Worm (Caenorhabditis elegans) whole organism, L1 larva: ENCODE data around the gene R13A1.3.

Experiments
- Y116A8C.19 ChIP-seq: sonication (generic microtip); optimal IDR thresholded peaks from 2 replicates; lab custom pipeline; 2016; ENCODE audit warnings: missing compliant biosample characterization, missing genetic modification characterization, borderline replicate concordance
- ama-1 ChIP-seq: fragments of 150-350 bp; optimal IDR thresholded peaks from 2 replicates; lab custom pipeline; 2014
- blmp-1 ChIP-seq: fragments of 150-350 bp; optimal IDR thresholded peaks from 2 replicates; lab custom pipeline; 2014; ENCODE audit warnings: missing biosample characterization, missing genetic modification characterization
- ces-1 ChIP-seq: fragments of 150-350 bp; optimal IDR thresholded peaks from 2 replicates; lab custom pipeline; 2014; ENCODE audit warnings: missing biosample characterization, missing genetic modification reagents, missing genetic modification characterization
- dsc-1 ChIP-seq: sonication (generic microtip); optimal IDR thresholded peaks from 2 replicates; lab custom pipeline; 2016; ENCODE audit warnings: mild to moderate bottlenecking, missing genetic modification characterization, missing compliant biosample characterization
- egl-27 ChIP-seq, 2 experiments: fragments of 150-350 bp in 1 of 2; sonication (generic microtip); optimal IDR thresholded peaks; 3 replicates each; lab custom pipeline; 2017 to 2018; ENCODE audit warnings: missing biosample characterization in 2 of 2, missing genetic modification characterization in 2 of 2, missing genetic modification reagents in 2 of 2
- elt-3 ChIP-seq, 6 experiments: fragments of 150-350 bp in 1 of 6; sonication (generic microtip); optimal IDR thresholded peaks; 2 replicates each; lab custom pipeline; 2017 to 2018; ENCODE audit warnings: missing biosample characterization in 6 of 6, missing genetic modification characterization in 6 of 6, inconsistent platforms in 1 of 6
- lin-15B ChIP-seq: fragments of 150-350 bp; sonication (generic microtip); optimal IDR thresholded peaks from 3 replicates; lab custom pipeline; 2014; ENCODE audit warnings: missing biosample characterization, missing genetic modification characterization
- nhr-20 ChIP-seq: sonication (generic microtip); optimal IDR thresholded peaks from 2 replicates; lab custom pipeline; 2016; ENCODE audit warnings: mild to moderate bottlenecking, missing genetic modification characterization, missing compliant biosample characterization
- nhr-77 ChIP-seq: fragments of 150-350 bp; optimal IDR thresholded peaks from 2 replicates; lab custom pipeline; 2014; ENCODE audit warnings: missing biosample characterization, missing genetic modification characterization
- sptf-1 ChIP-seq: fragments of 150-350 bp; optimal IDR thresholded peaks from 2 replicates; lab custom pipeline; 2014; ENCODE audit warnings: missing biosample characterization, missing genetic modification characterization
- unc-130 ChIP-seq: fragments of 150-350 bp; optimal IDR thresholded peaks from 2 replicates; lab custom pipeline; 2017; ENCODE audit warnings: missing biosample characterization, missing genetic modification characterization, inconsistent platforms
- zag-1 ChIP-seq: fragments of 150-350 bp; optimal IDR thresholded peaks from 2 replicates; lab custom pipeline; 2014; ENCODE audit warnings: missing biosample characterization, missing genetic modification characterization

ce11 chrIV:7176887-7177286 is 26.9 kb upstream of the R13A1.3 start, which contains the start of gene str-44:
- TF ChIP-seq ces-1 (GFP tag; lab: Kevin White, UChicago), result no peak
- TF ChIP-seq blmp-1 (tag; lab: Kevin White, UChicago), result no peak
- no peak for TF ChIP-seq unc-130
- TF ChIP-seq dsc-1 (tag; lab: Kevin White, UChicago), result no peak
- no peak for TF ChIP-seq Y116A8C.19 (tag; lab: Kevin White, UChicago)
- no peak for TF ChIP-seq egl-27 (tag; optimal IDR thresholded peaks at IDR 0.05; lab: Kevin White, UChicago)
- no peak for TF ChIP-seq lin-15B (tag; lab: Kevin White, UChicago)
- no peak for TF ChIP-seq sptf-1 (tag; lab: Kevin White, UChicago)
- no peak for TF ChIP-seq ama-1 (lab: Kevin White, UChicago)
- TF ChIP-seq elt-3 (tag; optimal IDR thresholded peaks at IDR 0.05; lab: Kevin White, UChicago), result no peak
- TF ChIP-seq zag-1 (tag; lab: Kevin White, UChicago), result no peak
- TF ChIP-seq nhr-20 (tag; lab: Kevin White, UChicago), result no peak
- TF ChIP-seq nhr-77 (tag; lab: Kevin White, UChicago), result no peak
